Fruit fly (Drosophila melanogaster) whole organism, embryonic: ENCODE data around the gene fiz.

ENCODE experiments used
- Awh ChIP-seq: fragments of 200-800 bp; sonication (Bioruptor generic); IDR thresholded peaks from 2 replicates; pipeline ENCODE4, ENCODE4 v1.3.6; 2022; ENCODE audit warnings: missing biosample characterization, missing genetic modification characterization
- CG10321 ChIP-seq: fragments of 200-800 bp; sonication (Bioruptor generic); IDR thresholded peaks from 2 replicates; pipeline ENCODE4 v1.3.6; 2022; ENCODE audit warnings: missing biosample characterization, missing genetic modification characterization
- CG10366 ChIP-seq: fragments of 200-800 bp; sonication (Bioruptor generic); IDR thresholded peaks from 2 replicates; pipeline ENCODE4 v1.3.6; 2022; ENCODE audit warnings: missing biosample characterization, missing genetic modification characterization
- CG10543 ChIP-seq: fragments of 200-800 bp; sonication (Bioruptor generic); optimal IDR thresholded peaks from 3 replicates; lab custom pipeline; 2017; ENCODE audit warnings: missing biosample characterization, mild to moderate bottlenecking, missing genetic modification characterization, moderate library complexity
- CG12071 ChIP-seq: fragments of 200-800 bp; sonication (Bioruptor generic); optimal IDR thresholded peaks from 3 replicates; lab custom pipeline; 2018; ENCODE audit warnings: missing biosample characterization, mild to moderate bottlenecking, missing genetic modification characterization
- CG15073 ChIP-seq: fragments of 200-800 bp; sonication (Bioruptor generic); optimal IDR thresholded peaks from 2 replicates; lab custom pipeline; 2016; ENCODE audit warnings: missing biosample characterization, missing genetic modification characterization
- CG1647 ChIP-seq: fragments of 200-800 bp; sonication (Bioruptor generic); optimal IDR thresholded peaks from 3 replicates; lab custom pipeline; 2016; ENCODE audit warnings: missing biosample characterization, missing genetic modification characterization
- CG17361 ChIP-seq: fragments of 200-800 bp; sonication (Bioruptor generic); IDR thresholded peaks from 3 replicates; pipeline ENCODE4 v1.3.6; 2022; ENCODE audit warnings: missing biosample characterization, missing genetic modification characterization
- CG1792 ChIP-seq: fragments of 200-800 bp; sonication (Bioruptor generic); optimal IDR thresholded peaks from 2 replicates; lab custom pipeline; 2016; ENCODE audit warnings: missing biosample characterization, missing genetic modification characterization
- CG18262 ChIP-seq: fragments of 200-800 bp; optimal IDR thresholded peaks from 3 replicates; lab custom pipeline; 2019; ENCODE audit warnings: missing biosample characterization, mild to moderate bottlenecking, missing genetic modification characterization, moderate library complexity
- CG2116 ChIP-seq: fragments of 200-800 bp; sonication (Bioruptor generic); optimal IDR thresholded peaks from 3 replicates; lab custom pipeline; 2018; ENCODE audit warnings: missing biosample characterization, mild to moderate bottlenecking, missing genetic modification characterization
- CG32532 ChIP-seq: fragments of 200-800 bp; sonication (Bioruptor generic); IDR thresholded peaks from 2 replicates; pipeline ENCODE4 v1.3.6; 2022; ENCODE audit warnings: missing biosample characterization, missing genetic modification characterization
- CG3281 ChIP-seq: fragments of 200-800 bp; sonication (Bioruptor generic); optimal IDR thresholded peaks from 3 replicates; lab custom pipeline; 2017; ENCODE audit warnings: missing biosample characterization, mild to moderate bottlenecking, missing genetic modification characterization
- CG34224 ChIP-seq: fragments of 200-800 bp; sonication (Bioruptor generic); IDR thresholded peaks from 3 replicates; pipeline ENCODE4 v1.3.6; 2022; ENCODE audit warnings: missing biosample characterization, missing genetic modification characterization; ENCODE audit not compliant: partially characterized antibody
- CG3726 ChIP-seq: fragments of 200-800 bp; sonication (Bioruptor generic); IDR thresholded peaks from 3 replicates; pipeline ENCODE4, ENCODE4 v1.3.6; 2022; ENCODE audit warnings: missing biosample characterization, missing genetic modification characterization
- CG3847 ChIP-seq: fragments of 200-800 bp; sonication (Bioruptor generic); IDR thresholded peaks from 2 replicates; pipeline ENCODE4 v1.3.6; 2022; ENCODE audit warnings: missing biosample characterization, missing genetic modification characterization
- CG4404 ChIP-seq: fragments of 200-800 bp; sonication (Bioruptor generic); IDR thresholded peaks from 2 replicates; pipeline ENCODE4 v1.3.6; 2022; ENCODE audit warnings: missing biosample characterization, missing genetic modification characterization
- CG4820 ChIP-seq: fragments of 200-800 bp; sonication (Bioruptor generic); optimal IDR thresholded peaks from 3 replicates; lab custom pipeline; 2016; ENCODE audit warnings: missing biosample characterization, missing genetic modification characterization
- CG5245 ChIP-seq: fragments of 200-800 bp; sonication (Bioruptor generic); optimal IDR thresholded peaks from 3 replicates; lab custom pipeline; 2016; ENCODE audit warnings: missing biosample characterization, missing genetic modification characterization
- CG6765 ChIP-seq: fragments of 200-800 bp; sonication (Bioruptor generic); optimal IDR thresholded peaks from 3 replicates; lab custom pipeline; 2017; ENCODE audit warnings: missing biosample characterization, mild to moderate bottlenecking, missing genetic modification characterization
- CG9215 ChIP-seq: fragments of 200-800 bp; sonication (Bioruptor generic); IDR thresholded peaks from 2 replicates; pipeline ENCODE4 v1.3.6; 2022; ENCODE audit warnings: missing biosample characterization, missing genetic modification characterization
- CG9727 ChIP-seq: fragments of 200-800 bp; sonication (Bioruptor generic); optimal IDR thresholded peaks from 3 replicates; lab custom pipeline; 2017; ENCODE audit warnings: missing biosample characterization, mild to moderate bottlenecking, missing genetic modification characterization
- CG9797 ChIP-seq: fragments of 200-800 bp; sonication (Bioruptor generic); optimal IDR thresholded peaks from 3 replicates; lab custom pipeline; 2018; ENCODE audit warnings: missing biosample characterization, mild to moderate bottlenecking, missing genetic modification characterization
- Dip2 ChIP-seq: fragments of 200-800 bp; sonication (Bioruptor generic); IDR thresholded peaks from 2 replicates; pipeline ENCODE4 v1.3.6; 2022; ENCODE audit warnings: missing biosample characterization, missing genetic modification characterization
- E2f2 ChIP-seq: fragments of 200-800 bp; sonication (Bioruptor generic); IDR thresholded peaks from 2 replicates; pipeline ENCODE4 v1.3.6; 2022; ENCODE audit warnings: missing biosample characterization, missing genetic modification characterization
- Lim3 ChIP-seq: fragments of 200-800 bp; sonication (Bioruptor generic); IDR thresholded peaks from 2 replicates; pipeline ENCODE4 v1.3.6; 2022; ENCODE audit warnings: missing biosample characterization, missing genetic modification characterization
- NC2α ChIP-seq: fragments of 200-800 bp; sonication (Bioruptor generic); optimal IDR thresholded peaks from 2 replicates; lab custom pipeline; 2016; ENCODE audit warnings: missing biosample characterization, missing genetic modification characterization
- NFAT ChIP-seq: fragments of 200-800 bp; sonication (Bioruptor generic); IDR thresholded peaks from 2 replicates; pipeline ENCODE4 v1.3.6; 2022; ENCODE audit warnings: missing biosample characterization, missing genetic modification characterization
- Rfx ChIP-seq: fragments of 200-800 bp; sonication (Bioruptor generic); IDR thresholded peaks from 2 replicates; pipeline ENCODE4 v1.3.6; 2022; ENCODE audit warnings: missing biosample characterization, missing genetic modification characterization
- Vsx1 ChIP-seq: fragments of 200-800 bp; sonication (Bioruptor generic); optimal IDR thresholded peaks from 2 replicates; lab custom pipeline; 2017; ENCODE audit warnings: missing biosample characterization, mild to moderate bottlenecking, missing genetic modification characterization, missing genetic modification reagents
- Xrp1 ChIP-seq: fragments of 200-800 bp; sonication (Bioruptor generic); IDR thresholded peaks from 2 replicates; pipeline ENCODE4 v1.3.6; 2022; ENCODE audit warnings: missing biosample characterization, missing genetic modification characterization
- caup ChIP-seq: fragments of 200-800 bp; sonication (Bioruptor generic); optimal IDR thresholded peaks from 3 replicates; lab custom pipeline; 2017; ENCODE audit warnings: missing biosample characterization, mild to moderate bottlenecking, missing genetic modification characterization, moderate library complexity; ENCODE audit not compliant: severe bottlenecking
- crol ChIP-seq: fragments of 200-800 bp; sonication (Bioruptor generic); IDR thresholded peaks from 2 replicates; pipeline ENCODE4 v1.3.6; 2022; ENCODE audit warnings: missing biosample characterization, missing genetic modification characterization
- cwo ChIP-seq: fragments of 200-800 bp; sonication (Bioruptor generic); optimal IDR thresholded peaks from 3 replicates; lab custom pipeline; 2017; ENCODE audit warnings: missing biosample characterization, missing genetic modification characterization, mild to moderate bottlenecking, moderate library complexity, missing genetic modification reagents
- dati ChIP-seq: fragments of 200-800 bp; sonication (Bioruptor generic); IDR thresholded peaks from 2 replicates; pipeline ENCODE4 v1.3.6; 2022; ENCODE audit warnings: missing biosample characterization, missing genetic modification characterization
- eve ChIP-seq, 2 experiments: fragments of >200 bp; optimal IDR thresholded peaks; 2 replicates each; lab custom pipeline; 2017; ENCODE audit warnings: missing biosample characterization in 2 of 2, missing genetic modification characterization in 2 of 2
- ftz-f1 ChIP-seq: fragments of 200-800 bp; sonication (Bioruptor generic); optimal IDR thresholded peaks from 2 replicates; lab custom pipeline; 2016; ENCODE audit warnings: missing biosample characterization, missing genetic modification characterization
- gro ChIP-seq: fragments of 200-800 bp; sonication (Bioruptor generic); optimal IDR thresholded peaks from 2 replicates; lab custom pipeline; 2016; ENCODE audit warnings: missing biosample characterization, missing genetic modification characterization
- gt ChIP-seq: fragments of 200-800 bp; sonication (Bioruptor generic); IDR thresholded peaks from 2 replicates; pipeline ENCODE4 v1.3.6; 2022; ENCODE audit warnings: missing biosample characterization, missing genetic modification characterization
- kni ChIP-seq: fragments of 200-800 bp; sonication (Bioruptor generic); optimal IDR thresholded peaks from 3 replicates; lab custom pipeline; 2017; ENCODE audit warnings: mild to moderate bottlenecking, missing biosample characterization, missing genetic modification reagents, missing genetic modification characterization
- lmd ChIP-seq: fragments of 200-800 bp; sonication (Bioruptor generic); IDR thresholded peaks from 2 replicates; pipeline ENCODE4 v1.3.6; 2022; ENCODE audit warnings: missing biosample characterization, missing genetic modification characterization
- luna ChIP-seq: fragments of 200-800 bp; sonication (Bioruptor generic); optimal IDR thresholded peaks from 2 replicates; lab custom pipeline; 2016; ENCODE audit warnings: missing biosample characterization, missing genetic modification characterization
- onecut ChIP-seq: fragments of 200-800 bp; sonication (Bioruptor generic); IDR thresholded peaks from 2 replicates; pipeline ENCODE4 v1.3.6; 2022; ENCODE audit warnings: missing biosample characterization, missing genetic modification characterization
- org-1 ChIP-seq: fragments of 200-800 bp; sonication (Bioruptor generic); optimal IDR thresholded peaks from 2 replicates; lab custom pipeline; 2017; ENCODE audit warnings: missing biosample characterization, missing genetic modification characterization
- run ChIP-seq: fragments of 200-800 bp; sonication (Bioruptor generic); optimal IDR thresholded peaks from 3 replicates; lab custom pipeline; 2018; ENCODE audit warnings: missing biosample characterization, mild to moderate bottlenecking, missing genetic modification characterization
- seq ChIP-seq: fragments of 200-800 bp; sonication (Bioruptor generic); IDR thresholded peaks from 2 replicates; pipeline ENCODE4 v1.3.6; 2022; ENCODE audit warnings: missing biosample characterization, missing genetic modification characterization
- sqz ChIP-seq: fragments of 200-800 bp; sonication (Bioruptor generic); optimal IDR thresholded peaks from 3 replicates; lab custom pipeline; 2018; ENCODE audit warnings: missing biosample characterization, mild to moderate bottlenecking, missing genetic modification characterization
- sug ChIP-seq: fragments of 200-800 bp; optimal IDR thresholded peaks from 2 replicates; lab custom pipeline; 2019; ENCODE audit warnings: missing biosample characterization, mild to moderate bottlenecking, missing genetic modification characterization, moderate library complexity
- unc-4 ChIP-seq: fragments of 200-800 bp; sonication (Bioruptor generic); IDR thresholded peaks from 2 replicates; pipeline ENCODE4 v1.3.6; 2022; ENCODE audit warnings: missing biosample characterization, missing genetic modification characterization; ENCODE audit not compliant: partially characterized antibody
- zen ChIP-seq: fragments of 200-800 bp; sonication (Bioruptor generic); optimal IDR thresholded peaks from 3 replicates; lab custom pipeline; 2018; ENCODE audit warnings: missing biosample characterization, mild to moderate bottlenecking, missing genetic modification characterization, moderate library complexity

The fiz gene

DNA sequence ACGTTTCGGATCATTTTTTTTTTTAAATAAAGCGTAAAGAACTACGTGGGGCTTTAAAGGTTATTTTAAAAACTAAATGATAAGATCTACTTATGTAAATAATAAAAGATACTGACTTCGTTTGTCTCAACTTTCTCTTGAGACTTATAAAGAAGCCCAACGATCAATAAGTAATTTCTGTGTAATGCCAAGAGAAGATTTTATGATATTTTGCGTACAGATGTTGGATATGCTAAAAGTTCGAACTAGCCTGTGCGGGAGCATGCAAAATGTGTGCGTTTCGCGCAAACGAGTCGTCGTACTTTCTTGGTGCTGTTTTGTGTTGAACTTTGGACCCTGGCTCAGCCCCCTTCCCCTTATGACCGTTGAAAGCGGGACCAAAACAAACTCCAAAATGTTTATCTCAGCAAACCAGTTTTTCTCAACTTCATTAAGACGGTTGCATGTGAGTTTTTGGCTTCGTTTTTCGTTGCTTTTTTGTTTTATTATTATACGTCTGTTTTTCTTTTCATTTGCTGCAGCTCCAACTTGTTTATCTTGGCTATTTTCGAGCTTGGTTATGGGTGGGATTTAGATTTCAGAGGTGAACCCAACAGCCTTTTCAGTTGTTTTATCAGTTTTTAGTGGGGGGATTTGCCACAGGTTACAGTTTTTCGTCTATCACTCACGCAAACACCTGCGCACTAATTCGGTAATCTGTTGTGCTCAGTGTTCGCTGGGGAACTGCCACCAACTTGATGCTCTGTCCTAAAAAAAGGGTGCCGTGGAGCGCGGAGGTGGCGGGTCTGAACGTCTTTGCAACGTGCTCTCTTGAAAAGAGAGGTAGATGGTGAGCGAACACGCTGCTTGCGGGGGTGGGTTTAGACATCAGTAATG, 43.6 kb upstream of the fiz start, which contains the start of gene pdgy (continued):
- TF ChIP-seq Awh = peak; percentile 5; the same call in 1 of the 2 replicates
- TF ChIP-seq crol = peak; percentile 70
- TF ChIP-seq E2f2 (GFP tag; lab: Robert Waterston, UW) = no peak
- TF ChIP-seq CG3726 = no peak
- TF ChIP-seq CG9797 (GFP tag; lab: Kevin White, UChicago) = no peak
- 0 out of 2 replicates have a peak, but pooled peaks have one; percentile 9 for TF ChIP-seq Xrp1 (GFP tag; lab: Robert Waterston, UW)
- peak; percentile 29; the same call in 1 of the 2 replicates for TF ChIP-seq CG32532 (GFP tag; lab: Robert Waterston, UW)
- TF ChIP-seq dati (GFP tag; lab: Robert Waterston, UW) = no peak
- TF ChIP-seq seq (GFP tag; lab: Robert Waterston, UW) = peak; percentile 59; the same call in 1 of the 2 replicates
- TF ChIP-seq sqz (GFP tag; lab: Kevin White, UChicago) = no peak
- TF ChIP-seq CG34224 (GFP tag; lab: Robert Waterston, UW) = no peak
- TF ChIP-seq lmd (GFP tag; lab: Robert Waterston, UW) = no peak
- no peak for TF ChIP-seq CG10366
- TF ChIP-seq CG1647 (GFP tag; lab: Kevin White, UChicago) = no peak
- peak; percentile 54; the same call in 1 of the 3 replicates for TF ChIP-seq CG17361
- no peak for TF ChIP-seq run
- TF ChIP-seq Rfx = peak; percentile 30; the same call in 1 of the 2 replicates
- no peak for TF ChIP-seq onecut
- TF ChIP-seq unc-4 (GFP tag; lab: Robert Waterston, UW) = no peak
- peak; percentile 31 for TF ChIP-seq CG10543 (GFP tag; lab: Kevin White, UChicago)
- no peak for TF ChIP-seq CG2116 (GFP tag; lab: Kevin White, UChicago)
- no peak for TF ChIP-seq luna
- TF ChIP-seq CG10321 (GFP tag; lab: Robert Waterston, UW) = no peak
- TF ChIP-seq kni (GFP tag; lab: Kevin White, UChicago) = peak; percentile 84
- no peak for TF ChIP-seq caup
- TF ChIP-seq Dip2 (GFP tag; lab: Robert Waterston, UW) = no peak
- no peak for TF ChIP-seq gt (GFP tag; lab: Robert Waterston, UW)
- TF ChIP-seq CG5245 (GFP tag; lab: Kevin White, UChicago) = no peak
- no peak for TF ChIP-seq CG9215 (GFP tag; lab: Robert Waterston, UW)
- peak; percentile 10 for TF ChIP-seq CG9727 (GFP tag; lab: Kevin White, UChicago)
- TF ChIP-seq eve (GFP tag; optimal IDR thresholded peaks at IDR 0.05; lab: Kevin White, UChicago) = no peak
- peak; percentile 14 for TF ChIP-seq CG18262 (tag; lab: Kevin White, UChicago)
- no peak for TF ChIP-seq CG12071 (GFP tag; lab: Kevin White, UChicago)
- no peak for TF ChIP-seq Lim3
- TF ChIP-seq CG4404 = no peak
- no peak for TF ChIP-seq NFAT (GFP tag; lab: Robert Waterston, UW)
- no peak for TF ChIP-seq gro
- no peak for TF ChIP-seq ftz-f1 (GFP tag; lab: Kevin White, UChicago)
- no peak for TF ChIP-seq zen (tag; lab: Kevin White, UChicago)
- TF ChIP-seq CG15073 (GFP tag; lab: Kevin White, UChicago) = no peak
- no peak for TF ChIP-seq CG4820 (GFP tag; lab: Kevin White, UChicago)
- TF ChIP-seq CG3847 (GFP tag; lab: Robert Waterston, UW) = no peak
- no peak for TF ChIP-seq org-1 (GFP tag; lab: Kevin White, UChicago)
- no peak for TF ChIP-seq CG3281 (GFP tag; lab: Kevin White, UChicago)
- no peak for TF ChIP-seq CG6765 (GFP tag; lab: Kevin White, UChicago)
- TF ChIP-seq Vsx1 (GFP tag; lab: Kevin White, UChicago) = no peak
- TF ChIP-seq sug (tag; lab: Kevin White, UChicago) = peak; percentile 15
- TF ChIP-seq NC2α (GFP tag; lab: Kevin White, UChicago) = no peak
- no peak for TF ChIP-seq CG1792
- no peak for TF ChIP-seq cwo
